Worm (Caenorhabditis elegans): ENCODE data around the gene C30B5.6.

DNA sequence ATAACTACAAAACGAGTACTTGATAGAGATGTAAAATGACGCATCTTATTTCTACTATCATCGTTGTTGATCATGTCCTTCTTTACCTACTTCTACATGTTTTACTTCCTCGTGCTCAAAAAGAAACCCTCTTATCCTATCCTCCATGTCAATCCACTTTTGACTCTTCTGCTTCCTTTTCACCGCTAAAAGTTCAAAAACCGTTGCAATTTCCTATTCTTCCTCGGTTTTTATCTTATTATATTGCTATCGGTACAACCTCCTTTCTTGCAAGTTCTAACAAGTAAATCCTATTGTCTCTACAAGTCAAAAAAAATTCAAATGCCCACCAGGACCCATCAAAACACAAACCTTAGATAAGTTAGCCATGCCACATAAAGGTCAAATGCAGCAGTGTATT lies 15.2 kb downstream of the C30B5.6 start:
- TF ChIP-seq him-1 (tag; optimal IDR thresholded peaks at IDR 0.05) (no peak), dao-5 (tag; optimal IDR thresholded peaks at IDR 0.05) (no peak)

Data from whole organism, L4/young adult.